Worm (Caenorhabditis elegans): ENCODE results near the gene F49C12.3.
A peak's percentile ranks its signal among the peaks of the same experiment; 100 is the strongest.

Gene F49C12.3

DNA sequence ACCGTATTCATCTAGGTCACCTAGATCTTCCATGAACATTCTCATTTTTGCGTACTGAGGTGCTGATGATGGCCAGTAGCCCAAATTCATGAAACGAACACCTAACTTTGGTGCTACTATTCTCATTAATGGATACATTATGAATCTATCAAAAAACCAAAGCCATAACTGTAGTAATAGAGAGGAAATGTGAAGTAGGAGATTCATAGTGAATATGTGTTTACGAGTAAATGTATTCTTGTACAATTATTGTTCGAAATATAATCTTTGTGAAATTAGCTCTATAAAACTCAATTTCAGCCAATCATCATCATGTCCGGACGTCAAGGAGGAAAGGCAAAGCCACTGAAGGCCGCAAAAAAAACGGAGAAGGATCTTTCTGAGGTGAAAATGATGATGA is 18.9 kb downstream of the F49C12.3 start, which contains the start of the genes F49C12.11 and nemt-1:
TSS of gene F49C12.11 (plus strand) at position 301 of the 400 bp plus-strand sequence.
TSS of gene nemt-1 (minus strand) at position 360 of the 400 bp plus-strand sequence.
- TF ChIP-seq F37B4.10 (GFP tag; IDR thresholded peaks at IDR 0.05) (no peak), F23B12.7 (tag; optimal IDR thresholded peaks at IDR 0.05; ENCODE audit: insufficient read depth) (no peak), lin-35 (GFP tag; optimal IDR thresholded peaks at IDR 0.05) (peak in 1 of 3 experiments; percentile 22), ceh-40 (GFP tag; IDR thresholded peaks at IDR 0.05) (no peak), attf-3 (GFP tag; conservative IDR thresholded peaks at IDR 0.05) (no peak), K12H6.12 (tag; optimal IDR thresholded peaks at IDR 0.05) (no peak)

DNA sequence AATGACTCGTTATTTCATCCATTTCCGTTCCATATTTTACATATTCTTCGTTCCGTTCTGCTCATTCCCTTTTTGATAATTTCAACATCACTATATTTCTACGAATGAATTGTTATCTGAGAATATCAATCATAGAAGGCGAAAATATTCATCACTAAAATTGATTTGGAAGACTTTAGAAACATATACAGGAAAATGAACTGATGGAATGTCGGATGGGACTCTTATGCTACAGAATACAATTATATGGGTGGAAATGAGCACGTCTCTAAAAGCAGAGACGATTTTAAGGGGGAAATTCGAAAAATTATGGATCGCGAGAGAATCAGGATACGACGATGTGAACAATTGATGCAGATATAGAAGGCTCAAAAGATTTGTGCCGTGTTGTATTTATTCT is 19.8 kb downstream of the F49C12.3 start:
- no peak for TF ChIP-seq tbp1 (GFP tag; optimal IDR thresholded peaks at IDR 0.05)
- TF ChIP-seq pbrm-1 (GFP tag; IDR thresholded peaks at IDR 0.05), result no peak
- TF ChIP-seq T26A5.8 (tag; optimal IDR thresholded peaks at IDR 0.05), result no peak
- TF ChIP-seq lin-40 (tag; optimal IDR thresholded peaks at IDR 0.05), result no peak
- no peak for TF ChIP-seq sptf-2 (GFP tag; optimal IDR thresholded peaks at IDR 0.05)
- TF ChIP-seq let-607 (tag; optimal IDR thresholded peaks at IDR 0.05), result peak in 1 of 2 experiments; percentile 13
- no peak for TF ChIP-seq sdz-38 (tag; optimal IDR thresholded peaks at IDR 0.05)
- no peak for TF ChIP-seq nhr-80 (tag; optimal IDR thresholded peaks at IDR 0.05)
- no peak for TF ChIP-seq ccch-3 (GFP tag; optimal IDR thresholded peaks at IDR 0.05)
- TF ChIP-seq aptf-3 (GFP tag; IDR thresholded peaks at IDR 0.05), result no peak
- TF ChIP-seq lin-26 (GFP tag; IDR thresholded peaks at IDR 0.05), result peak; percentile 58; the same call in 1 of the 2 replicates
- no peak for TF ChIP-seq athp-1 (tag; optimal IDR thresholded peaks at IDR 0.05)
- TF ChIP-seq hsf-1 (GFP tag; IDR thresholded peaks at IDR 0.05), result no peak
- no peak for TF ChIP-seq ama-1 (optimal IDR thresholded peaks at IDR 0.05)
- TF ChIP-seq ama-1 (GFP tag; optimal IDR thresholded peaks at IDR 0.05), result peak in 1 of 2 experiments; percentile 42
- TF ChIP-seq efl-1 (GFP tag; optimal IDR thresholded peaks at IDR 0.05), result no peak
- TF ChIP-seq K12H6.12 (tag; optimal IDR thresholded peaks at IDR 0.05), result no peak
- no peak for TF ChIP-seq C17E4.6 (GFP tag; IDR thresholded peaks at IDR 0.05)
- no peak for TF ChIP-seq cebp-1 (GFP tag; IDR thresholded peaks at IDR 0.05)
- peak; percentile 14 for TF ChIP-seq cebp-1 (tag; optimal IDR thresholded peaks at IDR 0.05)
- TF ChIP-seq bed-1 (GFP tag; IDR thresholded peaks at IDR 0.05), result 0 out of 2 replicates have a peak, but pooled peaks have one; percentile 37
- TF ChIP-seq lin-54 (GFP tag; optimal IDR thresholded peaks at IDR 0.05), result no peak
- TF ChIP-seq rpc-1 (optimal IDR thresholded peaks at IDR 0.05), result no peak
- TF ChIP-seq rpc-1 (tag; optimal IDR thresholded peaks at IDR 0.05), result no peak
- 0 out of 2 replicates have a peak, but pooled peaks have one; percentile 45 for TF ChIP-seq Y53G8AR.9 (GFP tag; conservative IDR thresholded peaks at IDR 0.05)
- TF ChIP-seq cebp-2 (GFP tag; IDR thresholded peaks at IDR 0.05), result no peak
- TF ChIP-seq snpc-1.1 (tag; optimal IDR thresholded peaks at IDR 0.05; ENCODE audit: insufficient read depth), result peak; percentile 64
- peak; percentile 81 for TF ChIP-seq hrde-1 (tag; optimal IDR thresholded peaks at IDR 0.05; ENCODE audit: borderline replicate concordance)
- TF ChIP-seq rcor-1 (GFP tag; IDR thresholded peaks at IDR 0.05), result no peak
- no peak for TF ChIP-seq F33H1.4 (GFP tag; IDR thresholded peaks at IDR 0.05)
- no peak for TF ChIP-seq K11D2.4 (GFP tag; IDR thresholded peaks at IDR 0.05)
- TF ChIP-seq repo-1 (tag; optimal IDR thresholded peaks at IDR 0.05), result no peak
- TF ChIP-seq him-1 (tag; optimal IDR thresholded peaks at IDR 0.05), result peak; percentile 48
- no peak for TF ChIP-seq F23B12.7 (tag; optimal IDR thresholded peaks at IDR 0.05; ENCODE audit: insufficient read depth)
- TF ChIP-seq B0336.3 (GFP tag; IDR thresholded peaks at IDR 0.05), result peak; percentile 36; the same call in 1 of the 2 replicates
- TF ChIP-seq F57A8.1 (GFP tag; optimal IDR thresholded peaks at IDR 0.05), result no peak
- peak; percentile 70 for TF ChIP-seq F52B5.7 (tag; optimal IDR thresholded peaks at IDR 0.05)
- TF ChIP-seq dox-1 (GFP tag; IDR thresholded peaks at IDR 0.05), result no peak; the same call in 1 of the 2 replicates
- peak; percentile 57; the same call in 1 of the 2 replicates for TF ChIP-seq let-526 (GFP tag; IDR thresholded peaks at IDR 0.05)
- TF ChIP-seq F10E7.11 (tag; optimal IDR thresholded peaks at IDR 0.05), result no peak
- no peak for TF ChIP-seq xnd-1 (tag; optimal IDR thresholded peaks at IDR 0.05)
- TF ChIP-seq C06A6.2 (GFP tag; conservative IDR thresholded peaks at IDR 0.05), result no peak
- no peak for TF ChIP-seq Y53F4B.3 (GFP tag; IDR thresholded peaks at IDR 0.05)
